Fruit fly (Drosophila melanogaster) whole organism, embryonic: ENCODE data around the gene CG34276.

Experiments
- ATbp ChIP-seq: fragments of 200-800 bp; sonication (Bioruptor generic); optimal IDR thresholded peaks from 2 replicates; lab custom pipeline; 2017; ENCODE audit warnings: missing biosample characterization, mild to moderate bottlenecking, missing genetic modification characterization, missing genetic modification reagents
- Adf1 ChIP-seq: fragments of 200-800 bp; sonication (Bioruptor generic); IDR thresholded peaks from 2 replicates; pipeline ENCODE4 v1.3.6; 2022; ENCODE audit warnings: missing biosample characterization, missing genetic modification characterization
- Atf-2 ChIP-seq: fragments of 200-800 bp; sonication (Bioruptor generic); optimal IDR thresholded peaks from 2 replicates; lab custom pipeline; 2016; ENCODE audit warnings: missing biosample characterization, missing genetic modification characterization
- Awh ChIP-seq: fragments of 200-800 bp; sonication (Bioruptor generic); IDR thresholded peaks from 2 replicates; pipeline ENCODE4, ENCODE4 v1.3.6; 2022; ENCODE audit warnings: missing biosample characterization, missing genetic modification characterization
- Blimp-1 ChIP-seq: fragments of 200-800 bp; sonication (Bioruptor generic); optimal IDR thresholded peaks from 3 replicates; lab custom pipeline; 2018; ENCODE audit warnings: missing biosample characterization, missing genetic modification characterization, mild to moderate bottlenecking, moderate library complexity, missing genetic modification reagents
- BtbVII ChIP-seq: fragments of 200-800 bp; sonication (Bioruptor generic); optimal IDR thresholded peaks from 3 replicates; lab custom pipeline; 2017; ENCODE audit warnings: missing biosample characterization, mild to moderate bottlenecking, missing genetic modification characterization
- CG10274 ChIP-seq: fragments of 200-800 bp; sonication (Bioruptor generic); optimal IDR thresholded peaks from 3 replicates; lab custom pipeline; 2017; ENCODE audit warnings: missing biosample characterization, mild to moderate bottlenecking, missing genetic modification characterization
- CG11085 ChIP-seq: fragments of 200-800 bp; sonication (Bioruptor generic); IDR thresholded peaks from 2 replicates; pipeline ENCODE4 v1.3.6; 2022; ENCODE audit warnings: missing biosample characterization, missing genetic modification characterization
- CG12071 ChIP-seq: fragments of 200-800 bp; sonication (Bioruptor generic); optimal IDR thresholded peaks from 3 replicates; lab custom pipeline; 2018; ENCODE audit warnings: missing biosample characterization, mild to moderate bottlenecking, missing genetic modification characterization
- CG12744 ChIP-seq: fragments of 200-800 bp; sonication (Bioruptor generic); optimal IDR thresholded peaks from 2 replicates; lab custom pipeline; 2016; ENCODE audit warnings: missing biosample characterization, missing genetic modification characterization
- CG13123 ChIP-seq: fragments of 200-800 bp; sonication (Bioruptor generic); optimal IDR thresholded peaks from 2 replicates; lab custom pipeline; 2016; ENCODE audit warnings: missing biosample characterization, missing genetic modification characterization
- CG13894 ChIP-seq: fragments of 200-800 bp; sonication (Bioruptor generic); optimal IDR thresholded peaks from 3 replicates; lab custom pipeline; 2018; ENCODE audit warnings: missing biosample characterization, mild to moderate bottlenecking, missing genetic modification characterization, moderate library complexity
- CG15601 ChIP-seq: fragments of 200-800 bp; sonication (Bioruptor generic); optimal IDR thresholded peaks from 3 replicates; lab custom pipeline; 2019; ENCODE audit warnings: missing biosample characterization, mild to moderate bottlenecking, missing genetic modification characterization, moderate library complexity
- CG17359 ChIP-seq: fragments of 200-800 bp; sonication (Bioruptor generic); optimal IDR thresholded peaks from 3 replicates; lab custom pipeline; 2018; ENCODE audit warnings: missing biosample characterization, mild to moderate bottlenecking, missing genetic modification characterization, moderate library complexity
- CG2202 ChIP-seq: fragments of 200-800 bp; sonication (Bioruptor generic); optimal IDR thresholded peaks from 2 replicates; lab custom pipeline; 2018; ENCODE audit warnings: missing biosample characterization, mild to moderate bottlenecking, missing genetic modification characterization
- CG30020 ChIP-seq: fragments of 200-800 bp; optimal IDR thresholded peaks from 2 replicates; lab custom pipeline; 2019; ENCODE audit warnings: missing biosample characterization, mild to moderate bottlenecking, missing genetic modification characterization, moderate library complexity
- CG30431 ChIP-seq: fragments of 200-800 bp; sonication (Bioruptor generic); optimal IDR thresholded peaks from 2 replicates; lab custom pipeline; 2017; ENCODE audit warnings: missing biosample characterization, missing genetic modification characterization
- CG7357 ChIP-seq: fragments of 200-800 bp; sonication (Bioruptor generic); IDR thresholded peaks from 3 replicates; pipeline ENCODE4 v1.3.6; 2022; ENCODE audit warnings: missing biosample characterization, missing genetic modification characterization
- CG7372 ChIP-seq: fragments of 200-800 bp; sonication (Bioruptor generic); IDR thresholded peaks from 2 replicates; pipeline ENCODE4 v1.3.6; 2022; ENCODE audit warnings: missing biosample characterization, missing genetic modification characterization
- CG7786 ChIP-seq: fragments of 200-800 bp; sonication (Bioruptor generic); optimal IDR thresholded peaks from 2 replicates; lab custom pipeline; 2016; ENCODE audit warnings: missing biosample characterization, missing genetic modification characterization
- CrebB ChIP-seq: fragments of 200-800 bp; sonication (Bioruptor generic); optimal IDR thresholded peaks from 3 replicates; lab custom pipeline; 2018; ENCODE audit warnings: missing biosample characterization, mild to moderate bottlenecking, missing genetic modification characterization
- Dfd ChIP-seq, 2 experiments: fragments of >200 bp; optimal IDR thresholded peaks; 2 replicates each; lab custom pipeline; 2017; ENCODE audit warnings: missing biosample characterization in 2 of 2, missing genetic modification characterization in 2 of 2
- Fer1 ChIP-seq: fragments of 200-800 bp; sonication (Bioruptor generic); optimal IDR thresholded peaks from 2 replicates; lab custom pipeline; 2017; ENCODE audit warnings: missing biosample characterization, mild to moderate bottlenecking, missing genetic modification characterization
- Fer3 ChIP-seq: fragments of 200-800 bp; sonication (Bioruptor generic); optimal IDR thresholded peaks from 2 replicates; lab custom pipeline; 2018; ENCODE audit warnings: missing biosample characterization, mild to moderate bottlenecking, missing genetic modification characterization, moderate library complexity
- H15 ChIP-seq: fragments of 200-800 bp; sonication (Bioruptor generic); IDR thresholded peaks from 3 replicates; pipeline ENCODE4 v1.3.6; 2022; ENCODE audit warnings: missing biosample characterization, missing genetic modification characterization
- H2.0 ChIP-seq: fragments of 200-800 bp; sonication (Bioruptor generic); IDR thresholded peaks from 2 replicates; pipeline ENCODE4 v1.3.6; 2022; ENCODE audit warnings: missing biosample characterization, missing genetic modification characterization
- Hey ChIP-seq: fragments of 200-800 bp; sonication (Bioruptor generic); optimal IDR thresholded peaks from 3 replicates; lab custom pipeline; 2018; ENCODE audit warnings: missing biosample characterization, mild to moderate bottlenecking, missing genetic modification characterization
- HmgD ChIP-seq: fragments of 200-800 bp; sonication (Bioruptor generic); optimal IDR thresholded peaks from 3 replicates; lab custom pipeline; 2016; ENCODE audit warnings: missing biosample characterization, missing genetic modification characterization
- NC2β ChIP-seq: fragments of 200-800 bp; sonication (Bioruptor generic); optimal IDR thresholded peaks from 2 replicates; lab custom pipeline; 2016; ENCODE audit warnings: missing biosample characterization, missing genetic modification characterization
- Oaz ChIP-seq: fragments of 200-800 bp; sonication (Bioruptor generic); IDR thresholded peaks from 2 replicates; pipeline ENCODE4 v1.3.6; 2022; ENCODE audit warnings: missing biosample characterization, missing genetic modification characterization
- PHDP ChIP-seq: fragments of 200-800 bp; sonication (Bioruptor generic); optimal IDR thresholded peaks from 3 replicates; lab custom pipeline; 2018; ENCODE audit warnings: missing biosample characterization, mild to moderate bottlenecking, missing genetic modification characterization, moderate library complexity
- amos ChIP-seq: fragments of 200-800 bp; sonication (Bioruptor generic); IDR thresholded peaks from 2 replicates; pipeline ENCODE4 v1.3.6; 2022; ENCODE audit warnings: missing biosample characterization, missing genetic modification characterization; ENCODE audit not compliant: partially characterized antibody
- cg ChIP-seq: fragments of 200-800 bp; sonication (Bioruptor generic); optimal IDR thresholded peaks from 3 replicates; lab custom pipeline; 2019; ENCODE audit warnings: missing biosample characterization, mild to moderate bottlenecking, missing genetic modification characterization, moderate library complexity
- chif ChIP-seq, 2 experiments: fragments of 200-800 bp; sonication (Bioruptor generic); optimal IDR thresholded peaks; 3 replicates each; lab custom pipeline; 2016; ENCODE audit warnings: missing biosample characterization in 2 of 2, missing genetic modification characterization in 2 of 2
- chm ChIP-seq: fragments of 200-800 bp; sonication (Bioruptor generic); IDR thresholded peaks from 2 replicates; pipeline ENCODE4 v1.3.6; 2022; ENCODE audit warnings: missing biosample characterization, missing genetic modification characterization
- ci ChIP-seq: fragments of 200-800 bp; sonication (Bioruptor generic); IDR thresholded peaks from 3 replicates; pipeline ENCODE4 v1.3.6; 2022; ENCODE audit warnings: missing biosample characterization, missing genetic modification characterization
- exex ChIP-seq: fragments of 200-800 bp; sonication (Bioruptor generic); optimal IDR thresholded peaks from 4 replicates; lab custom pipeline; 2018; ENCODE audit warnings: missing biosample characterization, mild to moderate bottlenecking, missing genetic modification characterization, moderate library complexity
- fd102C ChIP-seq: fragments of 200-800 bp; sonication (Bioruptor generic); optimal IDR thresholded peaks from 2 replicates; lab custom pipeline; 2018; ENCODE audit warnings: missing biosample characterization, mild to moderate bottlenecking, missing genetic modification characterization, moderate library complexity
- gsb-n ChIP-seq: fragments of 200-800 bp; sonication (Bioruptor generic); optimal IDR thresholded peaks from 3 replicates; lab custom pipeline; 2018; ENCODE audit warnings: missing biosample characterization, mild to moderate bottlenecking, missing genetic modification characterization
- her ChIP-seq: fragments of 200-800 bp; sonication (Bioruptor generic); optimal IDR thresholded peaks from 2 replicates; lab custom pipeline; 2016; ENCODE audit warnings: missing biosample characterization, missing genetic modification characterization
- luna ChIP-seq: fragments of 200-800 bp; sonication (Bioruptor generic); optimal IDR thresholded peaks from 2 replicates; lab custom pipeline; 2016; ENCODE audit warnings: missing biosample characterization, missing genetic modification characterization
- pb ChIP-seq: fragments of 200-800 bp; sonication (Bioruptor generic); optimal IDR thresholded peaks from 3 replicates; lab custom pipeline; 2016; ENCODE audit warnings: missing biosample characterization, missing genetic modification characterization
- ranshi ChIP-seq: fragments of 200-800 bp; sonication (Bioruptor generic); IDR thresholded peaks from 2 replicates; pipeline ENCODE4 v1.3.6; 2022; ENCODE audit warnings: missing biosample characterization, missing genetic modification characterization
- row ChIP-seq: fragments of 200-800 bp; sonication (Bioruptor generic); IDR thresholded peaks from 3 replicates; pipeline ENCODE4 v1.3.6; 2022; ENCODE audit warnings: missing biosample characterization, missing genetic modification characterization
- run ChIP-seq: fragments of 200-800 bp; sonication (Bioruptor generic); optimal IDR thresholded peaks from 3 replicates; lab custom pipeline; 2018; ENCODE audit warnings: missing biosample characterization, mild to moderate bottlenecking, missing genetic modification characterization
- shn ChIP-seq: fragments of 200-800 bp; sonication (Bioruptor generic); optimal IDR thresholded peaks from 3 replicates; lab custom pipeline; 2016; ENCODE audit warnings: missing biosample characterization, missing genetic modification characterization
- slp2 ChIP-seq: fragments of 200-800 bp; sonication (Bioruptor generic); optimal IDR thresholded peaks from 2 replicates; lab custom pipeline; 2016; ENCODE audit warnings: missing biosample characterization, missing genetic modification characterization
- stc ChIP-seq: fragments of 200-800 bp; sonication (Bioruptor generic); IDR thresholded peaks from 2 replicates; pipeline ENCODE4 v1.3.6; 2022; ENCODE audit warnings: missing biosample characterization, missing genetic modification characterization
- unpg ChIP-seq: fragments of 200-800 bp; sonication (Bioruptor generic); optimal IDR thresholded peaks from 3 replicates; lab custom pipeline; 2018; ENCODE audit warnings: missing biosample characterization, mild to moderate bottlenecking, missing genetic modification characterization, moderate library complexity
- z ChIP-seq: fragments of 200-800 bp; sonication (Bioruptor generic); IDR thresholded peaks from 3 replicates; pipeline ENCODE4 v1.3.6; 2022; ENCODE audit warnings: missing biosample characterization, missing genetic modification characterization

CG34276 gene

DNA sequence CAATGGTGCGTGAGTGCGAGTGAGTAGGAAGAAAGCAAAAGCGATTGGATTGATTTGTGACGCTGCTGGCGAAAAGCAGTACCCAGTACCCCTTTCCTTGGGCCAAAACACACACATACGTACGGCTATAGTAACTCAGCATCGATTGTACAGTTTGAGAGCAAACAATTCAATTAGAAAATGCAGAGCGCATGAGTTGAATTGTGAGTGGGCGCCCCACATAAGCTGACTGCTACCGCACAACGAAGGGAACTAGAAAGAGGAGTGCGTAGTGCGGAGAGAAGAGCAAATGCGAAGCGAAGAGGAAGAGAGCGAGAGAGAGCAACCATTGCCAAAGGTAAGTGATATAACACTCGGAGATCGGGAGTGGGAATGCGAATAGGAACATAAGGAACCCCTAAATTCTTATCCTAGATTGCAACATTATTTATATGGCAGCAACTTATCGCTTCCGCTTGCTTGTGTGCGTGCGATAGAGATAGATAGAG is 48.1 kb downstream of the CG34276 start (continued):
- TF ChIP-seq fd102C (GFP tag; lab: Kevin White, UChicago), result no peak
- TF ChIP-seq Hey (tag; lab: Kevin White, UChicago), result peak; percentile 29
- no peak for TF ChIP-seq Oaz (GFP tag; lab: Robert Waterston, UW)
- TF ChIP-seq slp2 (GFP tag; lab: Kevin White, UChicago), result peak; percentile 17
- TF ChIP-seq luna, result peak; percentile 10
- no peak for TF ChIP-seq Dfd (GFP tag; optimal IDR thresholded peaks at IDR 0.05; lab: Kevin White, UChicago)

DNA sequence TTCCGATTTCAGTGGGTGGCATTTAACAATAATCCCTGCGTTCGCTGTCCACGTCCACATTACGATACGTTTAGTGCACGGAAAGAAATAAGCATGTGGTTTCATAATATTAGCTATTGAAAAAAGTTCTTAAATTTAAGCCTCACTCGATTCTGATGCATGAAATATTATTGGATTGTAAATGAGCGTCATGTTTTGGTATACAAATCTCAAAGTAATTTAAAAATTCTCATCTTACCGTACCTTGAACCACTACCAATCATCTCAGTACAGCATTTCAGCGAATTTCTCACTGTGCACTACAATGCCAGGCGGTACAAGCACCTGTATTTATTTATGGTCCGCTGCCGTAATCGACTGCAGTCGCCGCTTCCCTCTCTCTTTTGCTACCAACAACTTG is 48.8 kb downstream of the CG34276 start:
- TF ChIP-seq CG13123 (GFP tag; lab: Kevin White, UChicago), result peak; percentile 51
- no peak for TF ChIP-seq z
- TF ChIP-seq unpg (GFP tag; lab: Kevin White, UChicago), result peak; percentile 90
- TF ChIP-seq Fer3 (tag; lab: Kevin White, UChicago), result peak; percentile 85
- no peak for TF ChIP-seq stc (GFP tag; lab: Robert Waterston, UW)
- no peak for TF ChIP-seq CG7372 (GFP tag; lab: Robert Waterston, UW)
- peak; percentile 80 for TF ChIP-seq CG7357
- peak; percentile 16 for TF ChIP-seq CG13894 (tag; lab: Kevin White, UChicago)
- peak; percentile 63 for TF ChIP-seq CG15601 (tag; lab: Kevin White, UChicago)
- TF ChIP-seq shn, result peak; percentile 79
- no peak for TF ChIP-seq H2.0
- TF ChIP-seq CG7786 (GFP tag; lab: Kevin White, UChicago), result peak; percentile 79
- no peak for TF ChIP-seq CG11085 (GFP tag; lab: Robert Waterston, UW)
- TF ChIP-seq chif (GFP tag; optimal IDR thresholded peaks at IDR 0.05; lab: Kevin White, UChicago), result peak; percentile 81
- TF ChIP-seq row (GFP tag; lab: Robert Waterston, UW), result no peak
- peak; percentile 84 for TF ChIP-seq Fer1 (GFP tag; lab: Kevin White, UChicago)
- TF ChIP-seq CG30431 (GFP tag; lab: Kevin White, UChicago), result peak; percentile 58
- TF ChIP-seq CG17359, result peak; percentile 89
- peak; percentile 15 for TF ChIP-seq exex (tag; lab: Kevin White, UChicago)
- TF ChIP-seq run (tag; lab: Kevin White, UChicago), result peak; percentile 61
- TF ChIP-seq cg (GFP tag; lab: Kevin White, UChicago), result no peak
- peak; percentile 26 for TF ChIP-seq CG2202 (tag; lab: Kevin White, UChicago)
- TF ChIP-seq Adf1 (GFP tag; lab: Robert Waterston, UW), result no peak
- peak; percentile 75 for TF ChIP-seq BtbVII (GFP tag; lab: Kevin White, UChicago)
- peak; percentile 51 for TF ChIP-seq CG12744 (GFP tag; lab: Kevin White, UChicago)
- TF ChIP-seq chm (GFP tag; lab: Robert Waterston, UW), result no peak
- peak; percentile 68 for TF ChIP-seq luna
- TF ChIP-seq ranshi (GFP tag; lab: Robert Waterston, UW), result no peak
- peak; percentile 45 for TF ChIP-seq CrebB (tag; lab: Kevin White, UChicago)
- TF ChIP-seq CG10274, result peak; percentile 62
- peak; percentile 80 for TF ChIP-seq Blimp-1 (GFP tag; lab: Kevin White, UChicago)
- TF ChIP-seq HmgD (GFP tag; lab: Kevin White, UChicago), result no peak
- TF ChIP-seq CG12071 (GFP tag; lab: Kevin White, UChicago), result peak; percentile 79
- peak; percentile 70 for TF ChIP-seq pb
- TF ChIP-seq CG30020 (tag; lab: Kevin White, UChicago), result no peak
- TF ChIP-seq Atf-2 (GFP tag; lab: Kevin White, UChicago), result peak; percentile 70
- peak; percentile 66 for TF ChIP-seq gsb-n (tag; lab: Kevin White, UChicago)
- peak; percentile 86 for TF ChIP-seq ATbp (GFP tag; lab: Kevin White, UChicago)
- TF ChIP-seq amos (GFP tag; lab: Robert Waterston, UW), result no peak
- no peak for TF ChIP-seq ci (GFP tag; lab: Robert Waterston, UW)
- TF ChIP-seq NC2β (GFP tag; lab: Kevin White, UChicago), result peak; percentile 71
- peak; percentile 76 for TF ChIP-seq her
- no peak for TF ChIP-seq Awh (GFP tag; lab: Robert Waterston, UW)
- TF ChIP-seq PHDP (tag; lab: Kevin White, UChicago), result peak; percentile 84
- TF ChIP-seq H15 (GFP tag; lab: Robert Waterston, UW), result no peak
- TF ChIP-seq Oaz (GFP tag; lab: Robert Waterston, UW), result no peak
